Worm (Caenorhabditis elegans) whole organism, L1 larva: Measurements from ENCODE around the gene F54F12.2.

Source experiments
- C04F5.9 ChIP-seq: sonication (generic microtip); optimal IDR thresholded peaks from 2 replicates; lab custom pipeline; 2016; ENCODE audit warnings: missing genetic modification characterization, missing compliant biosample characterization
- aly-2 ChIP-seq: fragments of 150-350 bp; optimal IDR thresholded peaks from 2 replicates; lab custom pipeline; 2014; ENCODE audit warnings: missing biosample characterization, missing genetic modification characterization
- ama-1 ChIP-seq: fragments of 150-350 bp; optimal IDR thresholded peaks from 2 replicates; lab custom pipeline; 2014
- ceh-63 ChIP-seq: fragments of 200-800 bp; sonication (Bioruptor generic); optimal IDR thresholded peaks from 2 replicates; lab custom pipeline; 2018; ENCODE audit warnings: mild to moderate bottlenecking, missing genetic modification characterization, missing compliant biosample characterization
- ceh-8 ChIP-seq: fragments of 200-800 bp; sonication (Bioruptor generic); optimal IDR thresholded peaks from 2 replicates; lab custom pipeline; 2018; ENCODE audit warnings: mild to moderate bottlenecking, missing genetic modification characterization, moderate library complexity, missing compliant biosample characterization
- ceh-82 ChIP-seq, 3 experiments: fragments of 150-350 bp in 1 of 3; sonication (generic microtip) in 2 of 3; optimal IDR thresholded peaks; 2 replicates each; lab custom pipeline; 2014 to 2017; ENCODE audit warnings: missing biosample characterization in 3 of 3, missing genetic modification characterization in 3 of 3
- ceh-90 ChIP-seq: sonication (generic microtip); optimal IDR thresholded peaks from 2 replicates; lab custom pipeline; 2016; ENCODE audit warnings: missing genetic modification characterization, missing compliant biosample characterization
- ces-1 ChIP-seq: fragments of 150-350 bp; optimal IDR thresholded peaks from 2 replicates; lab custom pipeline; 2014; ENCODE audit warnings: missing biosample characterization, missing genetic modification reagents, missing genetic modification characterization
- dpl-1 ChIP-seq, 3 experiments: fragments of 150-350 bp in 2 of 3; sonication (generic microtip) in 1 of 3; optimal IDR thresholded peaks; 2 replicates each; lab custom pipeline; 2014 to 2017; ENCODE audit warnings: missing biosample characterization in 3 of 3, missing genetic modification characterization in 3 of 3, missing genetic modification reagents in 3 of 3
- dsc-1 ChIP-seq: sonication (generic microtip); optimal IDR thresholded peaks from 2 replicates; lab custom pipeline; 2016; ENCODE audit warnings: mild to moderate bottlenecking, missing genetic modification characterization, missing compliant biosample characterization
- egl-13 ChIP-seq: sonication (generic microtip); optimal IDR thresholded peaks from 2 replicates; lab custom pipeline; 2016; ENCODE audit warnings: missing genotype, missing genetic modification reagents, missing genetic modification characterization, missing compliant biosample characterization
- elt-3 ChIP-seq, 6 experiments: fragments of 150-350 bp in 1 of 6; sonication (generic microtip); optimal IDR thresholded peaks; 2 replicates each; lab custom pipeline; 2017 to 2018; ENCODE audit warnings: missing biosample characterization in 6 of 6, missing genetic modification characterization in 6 of 6, inconsistent platforms in 1 of 6
- hlh-17 ChIP-seq: fragments of 200-800 bp; sonication (Bioruptor generic); optimal IDR thresholded peaks from 2 replicates; lab custom pipeline; 2018; ENCODE audit warnings: missing genetic modification characterization, mild to moderate bottlenecking, missing compliant biosample characterization, moderate library complexity, borderline replicate concordance
- hpl-2 ChIP-seq: fragments of 150-350 bp; optimal IDR thresholded peaks from 2 replicates; lab custom pipeline; 2014; ENCODE audit warnings: missing biosample characterization, missing genetic modification reagents, missing genetic modification characterization
- irx-1 ChIP-seq: sonication (generic microtip); optimal IDR thresholded peaks from 2 replicates; lab custom pipeline; 2016; ENCODE audit warnings: missing genetic modification characterization, missing compliant biosample characterization
- isw-1 ChIP-seq: fragments of 200-800 bp; sonication (Bioruptor generic); IDR thresholded peaks from 2 replicates; pipeline ENCODE4 v1.3.6; 2022; ENCODE audit warnings: missing genetic modification characterization, missing compliant biosample characterization
- jun-1 ChIP-seq: fragments of 150-350 bp; optimal IDR thresholded peaks from 2 replicates; lab custom pipeline; 2014; ENCODE audit warnings: missing biosample characterization, missing genetic modification reagents, missing genetic modification characterization
- lin-13 ChIP-seq: fragments of 150-350 bp; optimal IDR thresholded peaks from 2 replicates; lab custom pipeline; 2014; ENCODE audit warnings: missing biosample characterization, missing genetic modification reagents, missing genetic modification characterization
- lin-14 ChIP-seq: fragments of 200-800 bp; sonication (Bioruptor generic); optimal IDR thresholded peaks from 2 replicates; lab custom pipeline; 2018; ENCODE audit warnings: mild to moderate bottlenecking, missing genetic modification characterization, moderate library complexity, missing compliant biosample characterization
- lin-39 ChIP-seq: fragments of 150-350 bp; optimal IDR thresholded peaks from 2 replicates; lab custom pipeline; 2014; ENCODE audit warnings: missing biosample characterization, missing genetic modification reagents, missing genetic modification characterization
- lir-3 ChIP-seq: sonication (generic microtip); optimal IDR thresholded peaks from 2 replicates; lab custom pipeline; 2016; ENCODE audit warnings: mild to moderate bottlenecking, missing genetic modification characterization, moderate library complexity, missing compliant biosample characterization; ENCODE audit not compliant: poor library complexity
- mdl-1 ChIP-seq, 2 experiments: fragments of 150-350 bp; optimal IDR thresholded peaks; 2 replicates each; lab custom pipeline; 2014 to 2017; ENCODE audit warnings: missing biosample characterization in 2 of 2, missing genetic modification characterization in 2 of 2, inconsistent platforms in 1 of 2
- mef-2 ChIP-seq: fragments of 150-350 bp; optimal IDR thresholded peaks from 2 replicates; lab custom pipeline; 2014; ENCODE audit warnings: missing biosample characterization, missing genetic modification characterization
- mep-1 ChIP-seq: fragments of 150-350 bp; optimal IDR thresholded peaks from 2 replicates; lab custom pipeline; 2014; ENCODE audit warnings: missing biosample characterization, missing genetic modification characterization
- nhr-11 ChIP-seq: fragments of 150-350 bp; optimal IDR thresholded peaks from 2 replicates; lab custom pipeline; 2014; ENCODE audit warnings: missing biosample characterization, missing genetic modification characterization
- nhr-12 ChIP-seq: sonication (generic microtip); optimal IDR thresholded peaks from 2 replicates; lab custom pipeline; 2017; ENCODE audit warnings: missing biosample characterization, missing genetic modification characterization
- nhr-71 ChIP-seq: sonication (generic microtip); optimal IDR thresholded peaks from 2 replicates; lab custom pipeline; 2016; ENCODE audit warnings: mild to moderate bottlenecking, missing genetic modification characterization, moderate library complexity, missing compliant biosample characterization
- nhr-76 ChIP-seq: sonication (generic microtip); optimal IDR thresholded peaks from 2 replicates; lab custom pipeline; 2017; ENCODE audit warnings: missing biosample characterization, missing genetic modification characterization
- nhr-77 ChIP-seq: fragments of 150-350 bp; optimal IDR thresholded peaks from 2 replicates; lab custom pipeline; 2014; ENCODE audit warnings: missing biosample characterization, missing genetic modification characterization
- nhr-85 ChIP-seq: sonication (generic microtip); peaks from one replicate; lab custom pipeline; 2016; ENCODE audit warnings: missing genetic modification characterization, inconsistent platforms, missing compliant biosample characterization
- nhr-90 ChIP-seq: sonication (generic microtip); optimal IDR thresholded peaks from 2 replicates; lab custom pipeline; 2016; ENCODE audit warnings: mild to moderate bottlenecking, missing genetic modification characterization, missing compliant biosample characterization; ENCODE audit not compliant: poor library complexity
- pag-3 ChIP-seq: sonication (generic microtip); optimal IDR thresholded peaks from 2 replicates; lab custom pipeline; 2017; ENCODE audit warnings: missing genetic modification characterization, mild to moderate bottlenecking, missing compliant biosample characterization, antibody characterized with exemption, borderline replicate concordance; ENCODE audit not compliant: insufficient read depth
- pax-3 ChIP-seq: fragments of 200-800 bp; sonication (Bioruptor generic); optimal IDR thresholded peaks from 2 replicates; lab custom pipeline; 2018; ENCODE audit warnings: mild to moderate bottlenecking, missing genetic modification characterization, moderate library complexity, missing compliant biosample characterization
- snpc-4 ChIP-seq: fragments of 150-350 bp; optimal IDR thresholded peaks from 2 replicates; lab custom pipeline; 2014; ENCODE audit warnings: missing biosample characterization, missing genetic modification characterization
- sox-4 ChIP-seq: sonication (generic microtip); optimal IDR thresholded peaks from 2 replicates; lab custom pipeline; 2016; ENCODE audit warnings: missing genetic modification characterization, missing compliant biosample characterization
- sup-37 ChIP-seq: fragments of 200-800 bp; sonication (Bioruptor generic); optimal IDR thresholded peaks from 2 replicates; lab custom pipeline; 2018; ENCODE audit warnings: mild to moderate bottlenecking, missing genetic modification characterization, missing compliant biosample characterization
- tbx-2 ChIP-seq: sonication (generic microtip); optimal IDR thresholded peaks from 2 replicates; lab custom pipeline; 2016; ENCODE audit warnings: missing genetic modification characterization, missing compliant biosample characterization
- tlp-1 ChIP-seq: fragments of 150-350 bp; optimal IDR thresholded peaks from 2 replicates; lab custom pipeline; 2014; ENCODE audit warnings: missing biosample characterization, missing genetic modification characterization
- unc-62 ChIP-seq: fragments of 150-350 bp; optimal IDR thresholded peaks from 2 replicates; lab custom pipeline; 2014; ENCODE audit warnings: missing biosample characterization, missing genetic modification reagents, missing genetic modification characterization
- unc-86 ChIP-seq: sonication (generic microtip); optimal IDR thresholded peaks from 2 replicates; lab custom pipeline; 2016; ENCODE audit warnings: missing genetic modification characterization, missing compliant biosample characterization
- unc-98 ChIP-seq: fragments of 200-800 bp; sonication (Bioruptor generic); IDR thresholded peaks from 2 replicates; pipeline ENCODE4 v1.3.6; 2022; ENCODE audit warnings: missing genetic modification characterization, missing compliant biosample characterization
- xbp-1 ChIP-seq: sonication (generic microtip); optimal IDR thresholded peaks from 2 replicates; lab custom pipeline; 2016; ENCODE audit warnings: missing genetic modification characterization, missing compliant biosample characterization
- zag-1 ChIP-seq: fragments of 150-350 bp; optimal IDR thresholded peaks from 2 replicates; lab custom pipeline; 2014; ENCODE audit warnings: missing biosample characterization, missing genetic modification characterization
- zip-4 ChIP-seq: fragments of 200-800 bp; sonication (Bioruptor generic); optimal IDR thresholded peaks from 2 replicates; lab custom pipeline; 2018; ENCODE audit warnings: mild to moderate bottlenecking, missing genetic modification characterization, moderate library complexity, missing compliant biosample characterization

The F54F12.2 gene

DNA sequence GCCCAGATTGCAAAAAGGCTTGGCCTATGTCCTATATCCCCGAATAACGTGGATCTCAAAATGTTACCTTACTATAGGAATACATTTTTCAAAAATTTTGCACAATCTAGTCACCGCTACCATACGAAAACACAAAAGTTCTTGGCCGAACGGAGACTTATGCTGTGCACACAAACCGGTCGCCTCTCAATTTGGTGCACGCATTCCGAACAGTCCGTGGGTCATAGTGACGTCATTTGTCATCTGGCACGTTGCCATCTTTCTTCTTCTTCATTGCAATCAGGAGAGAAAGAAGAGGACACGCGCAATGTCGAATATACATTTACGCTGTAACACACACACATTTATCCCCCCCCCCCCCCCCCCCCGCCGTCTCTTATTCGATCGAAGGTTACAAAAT, 25.9 kb downstream of the F54F12.2 start:
- TF ChIP-seq zag-1 (tag; lab: Kevin White, UChicago) (no peak), nhr-71 (tag; lab: Kevin White, UChicago) (peak; percentile 11), mdl-1 (tag; optimal IDR thresholded peaks at IDR 0.05; lab: Kevin White, UChicago) (peak in 1 of 2 experiments; percentile 6), aly-2 (tag; lab: Kevin White, UChicago) (no peak), nhr-77 (no peak), C04F5.9 (tag; lab: Kevin White, UChicago) (no peak), mep-1 (tag; lab: Kevin White, UChicago) (peak; percentile 16), egl-13 (tag; lab: Kevin White, UChicago) (no peak), sox-4 (tag; lab: Kevin White, UChicago) (no peak), hpl-2 (GFP tag; lab: Kevin White, UChicago) (no peak), nhr-90 (tag; lab: Kevin White, UChicago) (no peak), lin-39 (tag; lab: Kevin White, UChicago) (no peak), nhr-85 (peak; percentile 86), ama-1 (no peak), irx-1 (tag; lab: Kevin White, UChicago) (no peak), ces-1 (GFP tag; lab: Kevin White, UChicago) (no peak), ceh-90 (tag; lab: Kevin White, UChicago) (no peak), nhr-11 (no peak), ceh-63 (peak; percentile 22), dpl-1 (GFP tag; optimal IDR thresholded peaks at IDR 0.05; lab: Kevin White, UChicago) (no peak), lin-13 (GFP tag; lab: Kevin White, UChicago) (no peak), lin-14 (GFP tag; lab: Kevin White, UChicago) (peak; percentile 80), nhr-76 (no peak)

DNA sequence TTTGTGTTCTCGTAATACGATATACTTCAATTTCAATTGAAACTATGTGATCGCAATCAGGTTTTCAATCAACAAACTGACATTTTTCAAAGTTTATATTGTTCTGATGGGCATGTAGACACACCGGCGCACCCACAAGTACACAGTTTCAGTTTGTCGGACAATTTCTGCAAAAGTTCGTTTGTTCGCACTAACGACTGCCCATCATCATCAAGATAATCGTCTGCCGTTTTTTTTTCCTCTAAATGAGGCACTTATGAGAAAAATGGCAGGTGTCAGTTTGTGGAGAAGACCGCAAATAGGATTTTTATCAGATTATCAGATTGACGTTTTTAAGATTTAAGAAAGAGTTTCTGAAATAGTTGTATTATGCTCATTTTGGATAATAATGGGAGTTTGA, 27.0 kb downstream of the F54F12.2 start:
- TF ChIP-seq pax-3 (tag; lab: Kevin White, UChicago) (no peak), dsc-1 (peak; percentile 40), mef-2 (tag; lab: Kevin White, UChicago) (no peak)

DNA sequence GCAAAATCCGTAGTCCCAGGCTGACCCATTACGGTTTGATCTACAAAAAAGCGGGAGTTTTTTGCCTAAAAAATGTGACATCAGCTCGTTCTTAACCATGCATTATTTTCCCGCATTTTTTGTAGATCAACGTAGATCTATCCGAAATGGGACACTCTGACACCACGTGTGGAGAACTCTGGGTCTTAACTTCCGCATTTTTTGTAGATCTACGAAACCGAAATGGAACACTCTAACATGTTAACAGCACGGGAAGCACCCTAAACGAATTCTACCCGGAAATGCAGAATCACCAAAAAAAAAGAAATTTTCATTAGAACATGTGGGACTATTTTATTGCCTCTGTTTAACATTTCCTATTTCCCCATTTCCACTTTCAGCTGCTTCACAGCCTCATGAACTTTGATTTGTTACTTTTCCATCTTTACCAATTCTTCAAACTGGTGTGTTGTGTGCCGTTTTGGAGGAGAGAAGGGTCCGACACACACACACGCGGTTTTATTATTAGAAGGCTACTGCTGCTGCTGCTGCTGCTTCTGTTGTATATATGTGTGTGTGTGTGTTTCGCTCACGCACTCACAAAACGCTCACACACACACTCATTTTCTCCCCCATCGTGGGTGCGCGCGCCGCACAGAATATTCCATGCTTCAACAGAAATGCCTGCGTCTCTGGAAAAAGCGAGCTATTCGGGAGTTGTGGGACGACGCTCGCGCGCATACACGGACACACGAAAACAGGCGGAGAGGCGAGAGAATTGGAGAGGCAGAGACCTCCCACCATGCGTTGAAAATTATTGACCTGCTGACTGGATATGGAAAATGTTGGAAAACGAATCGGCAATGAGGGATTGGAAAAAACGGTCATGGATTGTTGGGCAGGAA, 28.3 kb downstream of the F54F12.2 start:
- peak; percentile 80 for TF ChIP-seq nhr-77
- no peak for TF ChIP-seq nhr-76
- TF ChIP-seq tlp-1 (tag; lab: Kevin White, UChicago), result no peak
- peak; percentile 97 for TF ChIP-seq lin-14 (GFP tag; lab: Kevin White, UChicago)
- TF ChIP-seq ceh-90 (tag; lab: Kevin White, UChicago), result no peak
- peak; percentile 40 for TF ChIP-seq zip-4 (GFP tag; lab: Kevin White, UChicago)
- no peak for TF ChIP-seq C04F5.9 (tag; lab: Kevin White, UChicago)
- peak in 1 of 6 experiments; percentile 7 for TF ChIP-seq elt-3 (tag; optimal IDR thresholded peaks at IDR 0.05; lab: Kevin White, UChicago)
- TF ChIP-seq nhr-90 (tag; lab: Kevin White, UChicago), result peak; percentile 65
- TF ChIP-seq mef-2 (tag; lab: Kevin White, UChicago), result peak; percentile 89
- no peak for TF ChIP-seq ceh-63
- peak; percentile 73 for TF ChIP-seq lir-3
- TF ChIP-seq ama-1, result peak; percentile 49
- no peak for TF ChIP-seq unc-98 (GFP tag; lab: Robert Waterston, UW)
- TF ChIP-seq ceh-82 (tag; optimal IDR thresholded peaks at IDR 0.05; lab: Kevin White, UChicago), result peak; percentile 75 to 90 (median 89)
- no peak for TF ChIP-seq unc-62 (GFP tag; lab: Kevin White, UChicago)
- peak; percentile 85 for TF ChIP-seq ceh-8
- peak; percentile 88 for TF ChIP-seq jun-1 (tag; lab: Kevin White, UChicago)
- peak; percentile 62 for TF ChIP-seq isw-1 (GFP tag; lab: Robert Waterston, UW)
- TF ChIP-seq pag-3 (tag; lab: Kevin White, UChicago), result no peak
- no peak for TF ChIP-seq aly-2 (tag; lab: Kevin White, UChicago)
- TF ChIP-seq sup-37 (GFP tag; lab: Kevin White, UChicago), result no peak
- TF ChIP-seq irx-1 (tag; lab: Kevin White, UChicago), result peak; percentile 68
- no peak for TF ChIP-seq sox-4 (tag; lab: Kevin White, UChicago)
- TF ChIP-seq hpl-2 (GFP tag; lab: Kevin White, UChicago), result no peak
- TF ChIP-seq xbp-1 (tag; lab: Kevin White, UChicago), result peak; percentile 78
- peak; percentile 91 for TF ChIP-seq mep-1 (tag; lab: Kevin White, UChicago)
- peak; percentile 85 for TF ChIP-seq tbx-2 (tag; lab: Kevin White, UChicago)
- no peak for TF ChIP-seq hlh-17 (GFP tag; lab: Kevin White, UChicago)
- peak; percentile 93 for TF ChIP-seq unc-86
- TF ChIP-seq nhr-11, result no peak
- no peak for TF ChIP-seq nhr-12 (tag; lab: Kevin White, UChicago)
- peak; percentile 51 to 93 for TF ChIP-seq mdl-1 (tag; optimal IDR thresholded peaks at IDR 0.05; lab: Kevin White, UChicago)
- peak; percentile 32 for TF ChIP-seq snpc-4
